Worm (Caenorhabditis elegans): ENCODE measurements around the gene Y105C5A.13.
A peak's percentile ranks its signal among the peaks of the same experiment; 100 is the strongest.

ce11 chrIV:15593078-15593477 is 48.0 kb upstream of the Y105C5A.13 start:
- TF ChIP-seq unc-39 (tag; optimal IDR thresholded peaks at IDR 0.05) (no peak), nhr-28 (tag; optimal IDR thresholded peaks at IDR 0.05) (no peak), pha-4 (tag; optimal IDR thresholded peaks at IDR 0.05) (peak; percentile 62), skn-1 (tag; optimal IDR thresholded peaks at IDR 0.05) (no peak), egl-27 (tag; optimal IDR thresholded peaks at IDR 0.05) (no peak), nhr-23 (tag; optimal IDR thresholded peaks at IDR 0.05) (no peak), nhr-12 (tag; optimal IDR thresholded peaks at IDR 0.05) (no peak)

All from whole organism, L3 larva.